Worm (Caenorhabditis elegans) whole organism, L2 larva: Measurements from ENCODE around the gene T24E12.2.

ENCODE experiments used
- C34F6.9 ChIP-seq: fragments of 150-350 bp; optimal IDR thresholded peaks from 2 replicates; lab custom pipeline; 2014; ENCODE audit warnings: missing biosample characterization, missing genetic modification characterization
- F13H6.1 ChIP-seq: sonication (generic microtip); optimal IDR thresholded peaks from 2 replicates; lab custom pipeline; 2016; ENCODE audit warnings: missing genetic modification characterization, missing compliant biosample characterization
- R02D3.7 ChIP-seq: fragments of 150-350 bp; optimal IDR thresholded peaks from 2 replicates; lab custom pipeline; 2014; ENCODE audit warnings: missing biosample characterization, missing genetic modification characterization
- Y55F3AM.14 ChIP-seq: fragments of 200-800 bp; sonication (Bioruptor generic); optimal IDR thresholded peaks from 2 replicates; lab custom pipeline; 2018; ENCODE audit warnings: mild to moderate bottlenecking, missing genetic modification characterization, missing compliant biosample characterization
- aly-2 ChIP-seq: fragments of 150-350 bp; optimal IDR thresholded peaks from 2 replicates; lab custom pipeline; 2014; ENCODE audit warnings: missing biosample characterization, missing genetic modification characterization
- blmp-1 ChIP-seq: sonication (generic microtip); optimal IDR thresholded peaks from 2 replicates; lab custom pipeline; 2017; ENCODE audit warnings: missing genetic modification characterization, mild to moderate bottlenecking, missing compliant biosample characterization, antibody characterized with exemption, moderate library complexity; ENCODE audit not compliant: insufficient read depth
- ceh-16 ChIP-seq: fragments of 150-350 bp; optimal IDR thresholded peaks from 2 replicates; lab custom pipeline; 2014; ENCODE audit warnings: missing biosample characterization, missing genetic modification characterization
- ceh-82 ChIP-seq: fragments of 150-350 bp; optimal IDR thresholded peaks from 2 replicates; lab custom pipeline; 2014; ENCODE audit warnings: missing biosample characterization, missing genetic modification characterization
- dmd-4 ChIP-seq: sonication (generic microtip); optimal IDR thresholded peaks from 2 replicates; lab custom pipeline; 2017; ENCODE audit warnings: missing biosample characterization, missing genetic modification characterization
- elt-1 ChIP-seq: fragments of 150-350 bp; optimal IDR thresholded peaks from 2 replicates; lab custom pipeline; 2014; ENCODE audit warnings: missing biosample characterization, missing genetic modification characterization
- fos-1 ChIP-seq: fragments of 150-350 bp; optimal IDR thresholded peaks from 2 replicates; lab custom pipeline; 2014; ENCODE audit warnings: missing biosample characterization, missing genetic modification characterization
- gmeb-1 ChIP-seq: fragments of 150-350 bp; optimal IDR thresholded peaks from 2 replicates; lab custom pipeline; 2014; ENCODE audit warnings: missing biosample characterization, missing genetic modification characterization
- lin-39 ChIP-seq: fragments of 150-350 bp; optimal IDR thresholded peaks from 2 replicates; lab custom pipeline; 2014; ENCODE audit warnings: missing biosample characterization, missing genetic modification reagents, missing genetic modification characterization
- mab-5 ChIP-seq: fragments of 150-350 bp; optimal IDR thresholded peaks from 2 replicates; lab custom pipeline; 2014; ENCODE audit warnings: missing biosample characterization, missing genetic modification characterization
- mdl-1 ChIP-seq, 2 experiments: fragments of 150-350 bp in 1 of 2; sonication (generic microtip) in 1 of 2; optimal IDR thresholded peaks; 2 replicates each; lab custom pipeline; 2017; ENCODE audit warnings: missing biosample characterization in 2 of 2, missing genetic modification characterization in 2 of 2
- nhr-129 ChIP-seq: fragments of 150-350 bp; optimal IDR thresholded peaks from 2 replicates; lab custom pipeline; 2014; ENCODE audit warnings: missing biosample characterization, missing genetic modification characterization
- nhr-25 ChIP-seq: fragments of 150-350 bp; sonication (generic microtip); optimal IDR thresholded peaks from 3 replicates; lab custom pipeline; 2014; ENCODE audit warnings: missing biosample characterization, missing genetic modification characterization
- nhr-6 ChIP-seq: fragments of 150-350 bp; optimal IDR thresholded peaks from 2 replicates; lab custom pipeline; 2014; ENCODE audit warnings: missing biosample characterization, missing genetic modification characterization
- peb-1 ChIP-seq: fragments of 150-350 bp; optimal IDR thresholded peaks from 2 replicates; lab custom pipeline; 2014; ENCODE audit warnings: missing biosample characterization, missing genetic modification characterization
- sem-4 ChIP-seq: fragments of 150-350 bp; optimal IDR thresholded peaks from 2 replicates; lab custom pipeline; 2014; ENCODE audit warnings: missing biosample characterization, missing genetic modification reagents, missing genetic modification characterization
- skn-1 ChIP-seq: sonication (generic microtip); optimal IDR thresholded peaks from 2 replicates; lab custom pipeline; 2017; ENCODE audit warnings: missing biosample characterization, missing genetic modification characterization
- sma-9 ChIP-seq, 2 experiments: fragments of 150-350 bp in 1 of 2; sonication (generic microtip) in 1 of 2; optimal IDR thresholded peaks; 2 replicates each; lab custom pipeline; 2014 to 2016; ENCODE audit warnings: missing genetic modification characterization in 2 of 2, mild to moderate bottlenecking in 1 of 2, missing biosample characterization in 1 of 2, missing compliant biosample characterization in 1 of 2, missing genetic modification reagents in 1 of 2, moderate library complexity in 1 of 2
- snpc-4 ChIP-seq: fragments of 150-350 bp; optimal IDR thresholded peaks from 2 replicates; lab custom pipeline; 2014; ENCODE audit warnings: missing biosample characterization, missing genetic modification characterization
- unc-62 ChIP-seq: fragments of 150-350 bp; optimal IDR thresholded peaks from 2 replicates; lab custom pipeline; 2014; ENCODE audit warnings: missing biosample characterization, missing genetic modification reagents, missing genetic modification characterization
- zag-1 ChIP-seq: fragments of 150-350 bp; optimal IDR thresholded peaks from 2 replicates; lab custom pipeline; 2014; ENCODE audit warnings: missing biosample characterization, missing genetic modification characterization
- ztf-11 ChIP-seq: sonication (generic microtip); optimal IDR thresholded peaks from 2 replicates; lab custom pipeline; 2017; ENCODE audit warnings: missing biosample characterization, missing genetic modification characterization

T24E12.2 gene

ce11 chrII:3827801-3828200 lies 45.1 kb downstream of the T24E12.2 start, which contains the start of gene F54D10.8:
Gene F54D10.8 (minus strand): TSS chrII:3827901.
- no peak for TF ChIP-seq R02D3.7 (tag; lab: Kevin White, UChicago)
- no peak for TF ChIP-seq mdl-1 (tag; optimal IDR thresholded peaks at IDR 0.05; lab: Kevin White, UChicago)
- TF ChIP-seq elt-1 (tag; lab: Kevin White, UChicago): no peak
- TF ChIP-seq ceh-16 (tag; lab: Kevin White, UChicago): no peak
- no peak for TF ChIP-seq C34F6.9 (tag; lab: Kevin White, UChicago)
- no peak for TF ChIP-seq F13H6.1 (tag; lab: Kevin White, UChicago)
- no peak for TF ChIP-seq zag-1 (tag; lab: Kevin White, UChicago)
- TF ChIP-seq ztf-11 (tag; lab: Kevin White, UChicago): no peak
- TF ChIP-seq mab-5 (tag; lab: Kevin White, UChicago): no peak
- no peak for TF ChIP-seq fos-1 (tag; lab: Kevin White, UChicago)
- no peak for TF ChIP-seq sem-4
- TF ChIP-seq unc-62 (GFP tag; lab: Kevin White, UChicago): no peak
- no peak for TF ChIP-seq nhr-129
- no peak for TF ChIP-seq blmp-1
- no peak for TF ChIP-seq snpc-4
- no peak for TF ChIP-seq nhr-25 (tag; lab: Kevin White, UChicago)

ce11 chrII:3829623-3830022 lies 46.9 kb downstream of the T24E12.2 start:
- TF ChIP-seq sem-4 (no peak), Y55F3AM.14 (GFP tag; lab: Kevin White, UChicago) (no peak), zag-1 (tag; lab: Kevin White, UChicago) (no peak), peb-1 (no peak), lin-39 (tag; lab: Kevin White, UChicago) (no peak), skn-1 (no peak)

DNA sequence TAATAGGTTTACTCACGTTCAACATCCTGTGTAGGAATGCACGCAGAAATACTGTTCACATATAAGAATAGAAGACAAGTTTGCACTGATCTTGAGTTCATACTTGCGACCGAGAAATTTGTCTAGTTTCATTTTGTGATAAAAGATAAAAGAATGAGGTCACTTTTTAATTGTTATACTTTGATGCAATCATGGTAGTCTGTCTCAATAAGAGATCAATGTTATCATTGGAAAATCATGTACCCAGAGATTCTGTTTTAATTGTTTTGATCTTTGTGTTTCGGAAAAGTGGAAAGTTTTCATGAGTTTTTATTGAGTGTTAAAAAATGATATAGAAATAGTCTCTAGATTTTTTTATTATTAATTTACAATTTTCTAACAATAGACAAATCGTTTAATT lies 49.6 kb downstream of the T24E12.2 start, which contains the start of gene F54D10.9:
TSS of gene F54D10.9 (minus strand) at position 101 of the 400 bp plus-strand sequence.
- no peak for TF ChIP-seq gmeb-1
- TF ChIP-seq nhr-25 (tag; lab: Kevin White, UChicago): no peak
- no peak for TF ChIP-seq fos-1 (tag; lab: Kevin White, UChicago)
- no peak for TF ChIP-seq dmd-4 (tag; lab: Kevin White, UChicago)
- TF ChIP-seq aly-2 (tag; lab: Kevin White, UChicago): no peak
- TF ChIP-seq lin-39 (tag; lab: Kevin White, UChicago): no peak
- TF ChIP-seq sma-9 (GFP tag; optimal IDR thresholded peaks at IDR 0.05; lab: Kevin White, UChicago): no peak
- TF ChIP-seq sma-9 (tag; optimal IDR thresholded peaks at IDR 0.05; lab: Kevin White, UChicago): no peak
- no peak for TF ChIP-seq ceh-82
- no peak for TF ChIP-seq nhr-6 (tag; lab: Kevin White, UChicago)
- no peak for TF ChIP-seq ztf-11 (tag; lab: Kevin White, UChicago)
